Fruit fly (Drosophila melanogaster): ENCODE data around the gene tara.

tara gene

DNA sequence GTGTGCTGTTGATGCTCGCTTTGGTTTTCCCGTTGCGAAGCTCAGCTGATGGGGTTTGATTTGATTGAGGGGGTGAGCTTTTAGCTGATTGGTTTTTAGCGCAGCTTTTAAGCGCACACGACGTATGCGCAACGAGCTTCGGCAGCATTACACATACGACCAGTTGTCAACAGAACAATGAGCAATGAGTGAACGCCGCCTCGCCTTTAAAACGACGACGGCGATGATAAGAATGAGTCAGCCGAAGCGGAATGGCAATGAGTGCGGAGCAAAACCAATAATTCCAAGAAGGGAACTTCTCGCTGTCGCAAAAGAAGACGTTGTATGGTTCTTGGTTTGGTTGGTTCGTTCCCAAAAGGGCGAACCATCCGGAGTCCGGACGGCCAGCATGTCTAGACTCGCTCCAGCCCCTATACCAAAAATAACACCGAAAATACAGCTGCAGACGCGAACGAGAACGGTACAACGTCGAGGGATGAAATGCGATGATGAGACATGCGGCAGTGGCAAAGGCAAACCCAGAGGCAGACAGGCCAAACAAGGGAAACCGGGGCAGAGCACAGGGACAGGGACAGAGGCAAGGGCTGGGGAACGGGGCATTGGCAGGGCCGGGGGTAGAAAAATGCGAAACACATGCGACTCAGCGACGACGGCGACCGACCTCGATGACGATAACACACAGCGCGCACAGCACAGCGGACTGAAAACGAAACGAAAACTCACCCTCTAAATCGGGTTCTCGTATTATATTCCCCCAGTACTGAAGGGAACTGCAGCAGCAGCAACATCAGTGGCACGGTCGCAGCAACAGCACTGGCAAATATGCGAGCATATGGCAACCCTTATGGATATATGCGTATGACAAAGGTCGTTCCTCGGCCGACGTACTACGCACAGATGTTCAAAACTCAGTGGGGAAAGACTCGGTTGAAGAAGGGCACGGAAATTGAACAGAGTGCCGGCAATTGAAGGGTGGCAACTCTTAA, 29.5 kb downstream of the tara start (continued):
- TF ChIP-seq lab (GFP tag; optimal IDR thresholded peaks at IDR 0.05) = peak; percentile 59
- TF ChIP-seq CG13296 (GFP tag; optimal IDR thresholded peaks at IDR 0.05) = peak; percentile 41
- TF ChIP-seq CG8388 (GFP tag; optimal IDR thresholded peaks at IDR 0.05) = no peak
- peak; percentile 56 for TF ChIP-seq Lpt (GFP tag; optimal IDR thresholded peaks at IDR 0.05)
- peak; percentile 72 for TF ChIP-seq kay (GFP tag; optimal IDR thresholded peaks at IDR 0.05)
- peak; percentile 44 for TF ChIP-seq CG18599 (GFP tag; optimal IDR thresholded peaks at IDR 0.05)
- peak; percentile 7 for TF ChIP-seq sqz (GFP tag; optimal IDR thresholded peaks at IDR 0.05)
- peak; percentile 7 for TF ChIP-seq cwo (GFP tag; optimal IDR thresholded peaks at IDR 0.05)
- TF ChIP-seq pfk (GFP tag; optimal IDR thresholded peaks at IDR 0.05) = peak; percentile 84
- peak; percentile 10 for TF ChIP-seq bcd (GFP tag; optimal IDR thresholded peaks at IDR 0.05)
- peak; percentile 5 for TF ChIP-seq CG12299 (tag; optimal IDR thresholded peaks at IDR 0.05)
- TF ChIP-seq twi (tag; optimal IDR thresholded peaks at IDR 0.05) = peak; percentile 98
- TF ChIP-seq CG15269 (tag; optimal IDR thresholded peaks at IDR 0.05) = no peak
- peak; percentile 20 for TF ChIP-seq nerfin-1 (tag; optimal IDR thresholded peaks at IDR 0.05)
- peak; percentile 34 for TF ChIP-seq chn (GFP tag; optimal IDR thresholded peaks at IDR 0.05)
- TF ChIP-seq Hsf (GFP tag; optimal IDR thresholded peaks at IDR 0.05) = no peak
- TF ChIP-seq CG1792 (GFP tag; optimal IDR thresholded peaks at IDR 0.05) = peak; percentile 21
- TF ChIP-seq Elba2 (GFP tag; optimal IDR thresholded peaks at IDR 0.05) = no peak
- peak; percentile 97 for TF ChIP-seq CG10543 (GFP tag; optimal IDR thresholded peaks at IDR 0.05)
- peak; percentile 61 for TF ChIP-seq CG10979 (tag; optimal IDR thresholded peaks at IDR 0.05)
- TF ChIP-seq kni (GFP tag; optimal IDR thresholded peaks at IDR 0.05) = peak; percentile 94
- no peak for TF ChIP-seq Rx (GFP tag; IDR thresholded peaks at IDR 0.05)
- TF ChIP-seq Hand (GFP tag; optimal IDR thresholded peaks at IDR 0.05) = peak; percentile 20
- TF ChIP-seq Mad (GFP tag; optimal IDR thresholded peaks at IDR 0.05) = peak; percentile 1
- TF ChIP-seq CG15479 (GFP tag; optimal IDR thresholded peaks at IDR 0.05) = peak; percentile 60
- TF ChIP-seq sd (tag; optimal IDR thresholded peaks at IDR 0.05) = peak; percentile 50
- peak; percentile 3 for TF ChIP-seq CG2712 (tag; optimal IDR thresholded peaks at IDR 0.05)
- peak; percentile 96 for TF ChIP-seq CG13894 (tag; optimal IDR thresholded peaks at IDR 0.05)
- TF ChIP-seq CG12769 (tag; optimal IDR thresholded peaks at IDR 0.05) = no peak
- no peak for TF ChIP-seq pan (optimal IDR thresholded peaks at IDR 0.05)
- no peak for TF ChIP-seq pan (GFP tag; optimal IDR thresholded peaks at IDR 0.05 in 1 of 2, IDR thresholded peaks at IDR 0.05 in 1 of 2)
- TF ChIP-seq Ets65A (GFP tag) = peak; percentile 11
- peak; percentile 11 for TF ChIP-seq CG5245 (GFP tag; optimal IDR thresholded peaks at IDR 0.05)
- peak; percentile 13 for TF ChIP-seq CG11504 (tag; optimal IDR thresholded peaks at IDR 0.05)
- no peak for TF ChIP-seq ttk (GFP tag; IDR thresholded peaks at IDR 0.05)
- TF ChIP-seq crp (GFP tag; optimal IDR thresholded peaks at IDR 0.05) = peak in 1 of 2 experiments; percentile 2
- TF ChIP-seq trem (tag; optimal IDR thresholded peaks at IDR 0.05) = peak; percentile 20
- peak; percentile 27 for TF ChIP-seq p53 (GFP tag; optimal IDR thresholded peaks at IDR 0.05)
- peak; percentile 28 for TF ChIP-seq CG6813 (GFP tag; optimal IDR thresholded peaks at IDR 0.05)
- TF ChIP-seq CG6689 (GFP tag; IDR thresholded peaks at IDR 0.05) = no peak
- no peak for TF ChIP-seq en (GFP tag; optimal IDR thresholded peaks at IDR 0.05)
- TF ChIP-seq Max (GFP tag; optimal IDR thresholded peaks at IDR 0.05) = no peak
- TF ChIP-seq insv (GFP tag; optimal IDR thresholded peaks at IDR 0.05) = peak in 1 of 2 experiments; percentile 53
- peak; percentile 22 for TF ChIP-seq ATbp (GFP tag; optimal IDR thresholded peaks at IDR 0.05)
- no peak for TF ChIP-seq MTF-1 (GFP tag; optimal IDR thresholded peaks at IDR 0.05; ENCODE audit: borderline replicate concordance)
- peak; percentile 27 for TF ChIP-seq HmgD (GFP tag; optimal IDR thresholded peaks at IDR 0.05)
- TF ChIP-seq so (GFP tag; IDR thresholded peaks at IDR 0.05) = no peak
